Fruit fly (Drosophila melanogaster) whole organism, pupa: ENCODE results near the gene pch2.
A peak's percentile ranks its signal among the peaks of the same experiment; 100 is the strongest.

Source experiments
- CG10348 ChIP-seq: fragments of 200-800 bp; sonication (Bioruptor generic); IDR thresholded peaks from 2 replicates; pipeline ENCODE4 v1.3.6; 2022; ENCODE audit warnings: missing biosample characterization, missing genetic modification characterization
- CG12605 ChIP-seq: fragments of 200-800 bp; sonication (Bioruptor generic); IDR thresholded peaks from 2 replicates; pipeline ENCODE4 v1.3.6; 2022; ENCODE audit warnings: missing biosample characterization, missing genetic modification characterization
- CG13204 ChIP-seq: fragments of 200-800 bp; sonication (Bioruptor generic); optimal IDR thresholded peaks from 2 replicates; lab custom pipeline; 2018; ENCODE audit warnings: missing biosample characterization, mild to moderate bottlenecking, missing genetic modification characterization, moderate library complexity
- CG14655 ChIP-seq: fragments of 200-800 bp; sonication (Bioruptor generic); optimal IDR thresholded peaks from 3 replicates; lab custom pipeline; 2017; ENCODE audit warnings: mild to moderate bottlenecking, missing biosample characterization, missing genetic modification reagents, missing genetic modification characterization
- CG15710 ChIP-seq: fragments of 200-800 bp; sonication (Bioruptor generic); optimal IDR thresholded peaks from 2 replicates; lab custom pipeline; 2018; ENCODE audit warnings: missing biosample characterization, mild to moderate bottlenecking, missing genetic modification characterization, moderate library complexity
- CG32121 ChIP-seq: fragments of 200-800 bp; sonication (Bioruptor generic); IDR thresholded peaks from 2 replicates; pipeline ENCODE4 v1.3.6; 2022; ENCODE audit warnings: missing biosample characterization, missing genetic modification characterization
- CG34367 ChIP-seq: fragments of 200-800 bp; sonication (Bioruptor generic); optimal IDR thresholded peaks from 2 replicates; lab custom pipeline; 2018; ENCODE audit warnings: missing biosample characterization, mild to moderate bottlenecking, missing genetic modification characterization
- CG4496 ChIP-seq: fragments of 200-800 bp; sonication (Bioruptor generic); IDR thresholded peaks from 3 replicates; pipeline ENCODE4 v1.3.6; 2022; ENCODE audit warnings: missing biosample characterization, missing genetic modification characterization
- CG8159 ChIP-seq: fragments of 200-800 bp; sonication (Bioruptor generic); optimal IDR thresholded peaks from 3 replicates; lab custom pipeline; 2018; ENCODE audit warnings: missing biosample characterization, mild to moderate bottlenecking, missing genetic modification characterization, moderate library complexity
- CG8301 ChIP-seq: fragments of 200-800 bp; sonication (Bioruptor generic); optimal IDR thresholded peaks from 2 replicates; lab custom pipeline; 2018; ENCODE audit warnings: missing biosample characterization, mild to moderate bottlenecking, missing genetic modification characterization
- CG9948 ChIP-seq: fragments of 200-800 bp; sonication (Bioruptor generic); optimal IDR thresholded peaks from 2 replicates; lab custom pipeline; 2018; ENCODE audit warnings: missing biosample characterization, mild to moderate bottlenecking, missing genetic modification characterization, moderate library complexity
- D1 ChIP-seq: fragments of 200-800 bp; sonication (Bioruptor generic); optimal IDR thresholded peaks from 2 replicates; lab custom pipeline; 2018; ENCODE audit warnings: missing biosample characterization, mild to moderate bottlenecking, missing genetic modification characterization, moderate library complexity
- EcR ChIP-seq: fragments of 200-800 bp; sonication (Bioruptor generic); optimal IDR thresholded peaks from 3 replicates; lab custom pipeline; 2019; ENCODE audit warnings: missing biosample characterization, missing genetic modification characterization, mild to moderate bottlenecking, moderate library complexity, missing genetic modification reagents
- Ets98B ChIP-seq: fragments of 200-800 bp; sonication (Bioruptor generic); IDR thresholded peaks from 2 replicates; pipeline ENCODE4 v1.3.6; 2022; ENCODE audit warnings: missing biosample characterization, missing genetic modification characterization
- Pif1A ChIP-seq: fragments of 200-800 bp; sonication (Bioruptor generic); optimal IDR thresholded peaks from 3 replicates; lab custom pipeline; 2016; ENCODE audit warnings: missing biosample characterization, missing genetic modification characterization
- Pif1B ChIP-seq: fragments of 200-800 bp; sonication (Bioruptor generic); optimal IDR thresholded peaks from 3 replicates; lab custom pipeline; 2016; ENCODE audit warnings: missing biosample characterization, missing genetic modification characterization
- Snoo ChIP-seq: fragments of 200-800 bp; sonication (Bioruptor generic); optimal IDR thresholded peaks from 3 replicates; lab custom pipeline; 2017; ENCODE audit warnings: missing biosample characterization, mild to moderate bottlenecking, missing genetic modification characterization, inconsistent platforms
- fd96Ca ChIP-seq: fragments of 200-800 bp; sonication (Bioruptor generic); IDR thresholded peaks from 3 replicates; pipeline ENCODE4 v1.3.6; 2022; ENCODE audit warnings: missing biosample characterization, missing genetic modification characterization
- gl ChIP-seq: fragments of 200-800 bp; sonication (Bioruptor generic); optimal IDR thresholded peaks from 2 replicates; lab custom pipeline; 2018; ENCODE audit warnings: missing biosample characterization, mild to moderate bottlenecking, missing genetic modification characterization
- rn ChIP-seq: fragments of 200-800 bp; sonication (Bioruptor generic); IDR thresholded peaks from 2 replicates; pipeline ENCODE4 v1.3.6; 2022; ENCODE audit warnings: missing biosample characterization, missing genetic modification characterization

Gene pch2

dm6 chr3R:8520809-8521208, 40.8 kb downstream of the pch2 start:
- TF ChIP-seq CG8159 (no peak), EcR (GFP tag; lab: Kevin White, UChicago) (no peak), CG9948 (tag; lab: Kevin White, UChicago) (no peak), fd96Ca (GFP tag; lab: Robert Waterston, UW) (no peak), CG32121 (GFP tag; lab: Robert Waterston, UW) (no peak), CG12605 (no peak), D1 (no peak), Snoo (tag; lab: Kevin White, UChicago) (no peak), Ets98B (no peak), CG10348 (no peak), CG14655 (GFP tag; lab: Kevin White, UChicago) (no peak)
- TF ChIP-seq, all 21 proteins: peak for 0

DNA sequence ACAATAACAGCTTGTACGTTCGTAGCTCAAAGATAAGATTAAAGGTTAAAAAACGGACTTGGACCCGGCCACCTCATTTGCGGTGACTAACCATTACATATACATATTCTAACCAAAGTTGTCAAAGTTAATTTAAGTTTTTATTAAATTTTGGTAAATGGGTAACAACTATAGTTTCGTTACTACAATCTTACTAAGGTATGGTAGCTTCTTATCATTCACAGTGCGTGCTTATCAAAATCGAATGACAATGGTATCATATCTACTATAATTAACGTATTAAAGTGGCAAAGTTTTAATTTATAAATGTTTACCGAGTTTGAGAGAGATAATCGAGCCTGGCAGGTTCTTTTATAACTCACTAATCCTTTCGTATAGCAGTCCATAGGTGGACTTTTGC, 42.4 kb downstream of the pch2 start:
- TF ChIP-seq CG8159, result no peak

DNA sequence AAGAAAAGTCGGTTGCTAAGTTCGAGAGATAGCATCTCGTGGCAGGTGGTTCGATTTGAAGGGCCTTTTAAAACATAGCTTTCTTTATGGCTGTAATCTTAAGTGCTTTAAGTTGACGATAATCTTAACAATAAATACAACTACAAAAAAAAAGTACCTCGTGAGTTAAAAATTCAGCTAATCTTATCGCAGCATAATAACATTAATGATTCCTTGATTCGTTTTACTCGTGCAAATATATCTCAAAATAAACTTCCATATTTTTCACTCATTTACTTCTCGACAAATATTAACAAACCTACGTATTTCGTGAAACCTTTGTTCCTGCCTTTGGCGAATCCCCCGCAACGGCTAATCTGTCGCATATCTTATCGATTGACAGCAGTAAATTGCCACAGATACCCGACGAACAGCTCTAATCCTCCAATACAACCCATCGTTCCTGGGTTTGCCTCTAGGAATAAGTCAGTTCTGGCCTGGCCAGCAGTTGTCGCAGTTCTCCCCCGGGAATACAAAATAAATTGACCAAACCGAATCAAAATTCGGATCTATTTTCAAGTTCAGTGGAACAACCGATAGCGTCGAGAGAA, 42.9 kb downstream of the pch2 start:
- TF ChIP-seq Snoo (tag; lab: Kevin White, UChicago), result no peak
- TF ChIP-seq CG8301, result no peak
- TF ChIP-seq D1, result no peak

DNA sequence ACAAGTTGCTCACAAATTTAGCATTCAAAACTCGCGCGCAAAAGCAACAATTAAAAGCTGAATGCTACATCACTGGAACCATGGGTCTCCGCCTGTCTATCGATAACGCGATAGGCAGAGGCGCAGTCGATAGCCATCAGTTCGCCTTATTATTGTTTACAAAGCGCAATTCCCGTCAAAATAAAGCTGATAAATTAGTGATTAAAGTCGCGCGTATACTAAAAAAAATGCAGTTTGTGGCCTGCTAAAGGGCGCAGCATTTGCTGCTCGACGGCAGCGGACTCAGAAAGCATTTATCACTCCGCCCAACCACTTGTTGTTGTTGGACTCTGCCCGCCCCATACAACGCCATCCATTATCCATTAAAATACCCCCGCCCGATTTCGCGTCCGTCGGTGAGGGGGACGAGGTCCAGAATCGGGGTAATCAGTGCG, 43.8 kb downstream of the pch2 start, which contains the start of gene CG11737:
Gene CG11737 (plus strand): TSS at position 117 of the 434 bp plus-strand sequence.
- TF ChIP-seq Snoo (tag; lab: Kevin White, UChicago), result no peak
- no peak for TF ChIP-seq CG32121 (GFP tag; lab: Robert Waterston, UW)
- TF ChIP-seq CG9948 (tag; lab: Kevin White, UChicago), result no peak
- peak; percentile 77 for TF ChIP-seq CG12605
- peak; percentile 50 for TF ChIP-seq CG13204
- TF ChIP-seq fd96Ca (GFP tag; lab: Robert Waterston, UW), result peak; percentile 33; the same call in 1 of the 3 replicates
- TF ChIP-seq rn (GFP tag; lab: Robert Waterston, UW), result no peak
- peak; percentile 70; the same call in 1 of the 3 replicates for TF ChIP-seq CG4496 (GFP tag; lab: Robert Waterston, UW)
- TF ChIP-seq CG8159, result peak; percentile 27
- TF ChIP-seq CG14655 (GFP tag; lab: Kevin White, UChicago), result peak; percentile 32
- TF ChIP-seq gl (tag; lab: Kevin White, UChicago), result peak; percentile 37
- TF ChIP-seq CG15710, result no peak
- peak; percentile 12 for TF ChIP-seq CG34367 (tag; lab: Kevin White, UChicago)

DNA sequence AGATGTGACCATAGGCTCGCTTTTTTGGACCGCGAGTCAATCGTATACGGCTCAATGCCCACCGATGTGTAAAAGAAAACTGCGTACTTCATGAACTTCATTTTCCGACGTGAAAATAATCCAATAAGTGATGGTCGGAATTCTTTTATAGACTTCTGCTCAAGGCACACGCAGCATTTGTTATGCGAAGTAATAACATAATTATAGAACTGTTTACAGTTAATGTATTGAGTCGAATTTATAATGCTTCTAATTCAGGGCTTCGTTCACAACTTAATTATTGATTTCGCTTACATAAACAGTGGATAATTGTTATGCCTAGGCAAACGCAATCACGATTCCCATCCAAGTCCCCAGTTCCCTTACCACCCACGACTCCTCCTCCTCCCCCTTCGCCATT, 48.6 kb downstream of the pch2 start, which contains the start of gene Or85c:
Gene Or85c (minus strand): TSS at position 101 of the 400 bp plus-strand sequence.
- TF ChIP-seq Ets98B, result no peak
- no peak for TF ChIP-seq Pif1B (GFP tag; lab: Kevin White, UChicago)
- TF ChIP-seq CG4496 (GFP tag; lab: Robert Waterston, UW), result no peak
- no peak for TF ChIP-seq Snoo (tag; lab: Kevin White, UChicago)
- no peak for TF ChIP-seq fd96Ca (GFP tag; lab: Robert Waterston, UW)

dm6 chr3R:8511258-8511657, 50.3 kb downstream of the pch2 start, which contains the start of gene Or85b:
Gene Or85b (minus strand): TSS chr3R:8511358.
- TF ChIP-seq CG12605 (no peak), Pif1B (GFP tag; lab: Kevin White, UChicago) (no peak), CG8159 (no peak), Pif1A (GFP tag; lab: Kevin White, UChicago) (no peak), CG32121 (GFP tag; lab: Robert Waterston, UW) (no peak), Snoo (tag; lab: Kevin White, UChicago) (no peak), D1 (no peak), CG10348 (no peak), CG8301 (no peak), rn (GFP tag; lab: Robert Waterston, UW) (no peak), CG15710 (no peak)
